Worm (Caenorhabditis elegans) whole organism, L1 larva: ENCODE measurements around the gene irg-6.

Experiments used
- aha-1 ChIP-seq: fragments of 150-350 bp; optimal IDR thresholded peaks from 2 replicates; lab custom pipeline; 2014; ENCODE audit warnings: missing biosample characterization, missing genetic modification characterization
- alr-1 ChIP-seq: fragments of 200-800 bp; sonication (Bioruptor generic); optimal IDR thresholded peaks from 2 replicates; lab custom pipeline; 2018; ENCODE audit warnings: borderline replicate concordance, mild to moderate bottlenecking, missing genetic modification characterization, missing compliant biosample characterization
- aly-2 ChIP-seq: fragments of 150-350 bp; optimal IDR thresholded peaks from 2 replicates; lab custom pipeline; 2014; ENCODE audit warnings: missing biosample characterization, missing genetic modification characterization
- elt-3 ChIP-seq, 6 experiments: fragments of 150-350 bp in 1 of 6; sonication (generic microtip); optimal IDR thresholded peaks; 2 replicates each; lab custom pipeline; 2017 to 2018; ENCODE audit warnings: missing biosample characterization in 6 of 6, missing genetic modification characterization in 6 of 6, inconsistent platforms in 1 of 6
- hlh-4 ChIP-seq: sonication (generic microtip); optimal IDR thresholded peaks from 2 replicates; lab custom pipeline; 2016; ENCODE audit warnings: mild to moderate bottlenecking, missing genetic modification characterization, missing compliant biosample characterization
- lin-15B ChIP-seq: fragments of 150-350 bp; sonication (generic microtip); optimal IDR thresholded peaks from 3 replicates; lab custom pipeline; 2014; ENCODE audit warnings: missing biosample characterization, missing genetic modification characterization
- nhr-28 ChIP-seq: fragments of 150-350 bp; optimal IDR thresholded peaks from 2 replicates; lab custom pipeline; 2014; ENCODE audit warnings: missing biosample characterization, missing genetic modification characterization
- rnt-1 ChIP-seq: sonication (generic microtip); optimal IDR thresholded peaks from 2 replicates; lab custom pipeline; 2016; ENCODE audit warnings: mild to moderate bottlenecking, missing genetic modification characterization, moderate library complexity, missing compliant biosample characterization
- unc-30 ChIP-seq: sonication (generic microtip); optimal IDR thresholded peaks from 2 replicates; lab custom pipeline; 2017; ENCODE audit warnings: missing biosample characterization, missing genetic modification characterization
- unc-62 ChIP-seq: fragments of 150-350 bp; optimal IDR thresholded peaks from 2 replicates; lab custom pipeline; 2014; ENCODE audit warnings: missing biosample characterization, missing genetic modification reagents, missing genetic modification characterization

DNA sequence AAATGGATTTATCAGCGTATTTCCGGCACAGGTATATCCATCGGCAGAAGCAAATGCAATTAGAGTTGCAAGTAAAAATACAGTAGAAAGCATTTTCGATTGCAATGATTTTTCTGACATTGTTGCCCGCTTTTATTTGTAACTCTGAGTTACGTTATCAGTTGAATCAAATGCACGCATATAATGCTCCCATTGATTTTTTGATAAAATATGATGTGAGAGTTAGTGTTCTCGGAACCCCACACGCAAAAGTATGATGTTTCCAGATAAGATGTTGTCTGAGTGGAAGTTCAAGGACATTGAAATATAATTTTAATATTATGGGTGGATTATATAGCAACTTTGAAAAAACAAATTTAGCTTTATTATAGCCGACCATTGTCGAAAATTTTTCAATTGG lies 2.8 kb downstream of the irg-6 start, which contains the start of gene K08D8.5:
- TF ChIP-seq elt-3 (tag; optimal IDR thresholded peaks at IDR 0.05; lab: Kevin White, UChicago) (no peak), aha-1 (tag; lab: Kevin White, UChicago) (no peak), alr-1 (tag; lab: Kevin White, UChicago) (no peak), lin-15B (tag; lab: Kevin White, UChicago) (no peak), aly-2 (tag; lab: Kevin White, UChicago) (no peak), unc-62 (GFP tag; lab: Kevin White, UChicago) (no peak), rnt-1 (no peak), hlh-4 (no peak), unc-30 (tag; lab: Kevin White, UChicago) (no peak), nhr-28 (tag; lab: Kevin White, UChicago) (no peak)
